Worm (Caenorhabditis elegans): ENCODE measurements around the gene F26F2.13.

The F26F2.13 gene

DNA sequence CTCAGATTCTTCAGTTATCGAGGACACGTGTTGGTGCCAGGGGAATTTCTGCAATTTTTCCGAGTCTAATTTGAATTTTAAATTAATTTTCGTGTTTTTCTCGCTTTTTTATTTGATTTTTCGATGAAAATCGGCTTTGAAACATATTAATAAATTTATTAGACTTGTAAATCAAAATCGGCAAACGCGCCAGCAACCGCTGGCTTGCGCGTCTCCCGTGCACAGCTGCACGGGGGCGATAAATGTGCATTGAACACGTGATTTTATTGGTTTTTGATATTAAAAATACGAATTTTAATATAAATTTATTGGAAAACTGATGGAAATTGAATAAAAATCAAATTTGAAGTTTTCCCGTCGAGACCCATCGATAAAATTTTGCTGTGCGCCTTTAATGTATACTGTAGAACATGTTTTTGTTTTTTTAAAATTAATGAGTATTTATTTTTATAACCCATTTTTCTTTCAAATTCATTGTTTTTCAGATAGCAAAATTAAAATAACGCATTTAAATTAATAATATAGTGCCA, 16.4 kb downstream of the F26F2.13 start, which contains the start of gene F26F2.7 (continued):
- TF ChIP-seq unc-62 (GFP tag; optimal IDR thresholded peaks at IDR 0.05) = no peak
- no peak for TF ChIP-seq nhr-28 (tag; optimal IDR thresholded peaks at IDR 0.05)
- peak; percentile 50 for TF ChIP-seq R02D3.7 (tag; optimal IDR thresholded peaks at IDR 0.05)
- TF ChIP-seq fos-1 (tag; optimal IDR thresholded peaks at IDR 0.05) = no peak
- no peak for TF ChIP-seq ceh-82 (tag; optimal IDR thresholded peaks at IDR 0.05)
- peak; percentile 65 for TF ChIP-seq tbx-2 (tag; optimal IDR thresholded peaks at IDR 0.05)
- TF ChIP-seq ceh-9 (tag; optimal IDR thresholded peaks at IDR 0.05) = no peak
- no peak for TF ChIP-seq nhr-67 (tag; optimal IDR thresholded peaks at IDR 0.05)
- peak; percentile 72 for TF ChIP-seq jun-1 (tag; optimal IDR thresholded peaks at IDR 0.05)
- peak; percentile 83 for TF ChIP-seq pha-4 (tag; optimal IDR thresholded peaks at IDR 0.05)
- TF ChIP-seq fkh-10 (GFP tag; optimal IDR thresholded peaks at IDR 0.05) = peak; percentile 34
- no peak for TF ChIP-seq nhr-237 (tag; optimal IDR thresholded peaks at IDR 0.05)
- TF ChIP-seq elt-1 (tag; optimal IDR thresholded peaks at IDR 0.05) = no peak
- peak; percentile 60 for TF ChIP-seq ceh-28 (tag; optimal IDR thresholded peaks at IDR 0.05)
- TF ChIP-seq elt-2 (tag; optimal IDR thresholded peaks at IDR 0.05) = peak; percentile 80
- no peak for TF ChIP-seq mml-1 (tag; optimal IDR thresholded peaks at IDR 0.05)
- peak; percentile 50 for TF ChIP-seq nhr-23 (tag; optimal IDR thresholded peaks at IDR 0.05)
- TF ChIP-seq mdl-1 (tag; optimal IDR thresholded peaks at IDR 0.05) = peak; percentile 17
- TF ChIP-seq lin-15B (tag; optimal IDR thresholded peaks at IDR 0.05) = peak; percentile 56

DNA sequence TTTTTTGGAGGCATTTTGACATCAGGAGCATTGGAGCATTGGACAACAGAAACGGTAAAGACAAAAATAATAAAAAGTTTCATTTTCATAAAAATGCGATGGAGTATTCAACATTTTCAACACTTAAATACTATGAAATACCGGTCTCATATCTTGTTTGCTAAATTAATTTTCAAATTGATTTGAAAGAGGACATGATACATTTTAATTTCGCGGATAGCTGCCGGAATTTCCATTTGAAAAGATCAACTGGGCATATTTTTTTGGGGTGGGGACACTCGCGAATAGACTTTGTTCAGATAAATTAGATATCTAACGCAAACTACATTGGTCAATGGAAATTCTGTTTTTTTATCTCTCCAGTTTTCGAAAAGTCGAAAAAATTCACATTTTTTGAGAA, 30.6 kb downstream of the F26F2.13 start, which contains the start of gene F26F2.10:
Gene F26F2.10 (minus strand): TSS at position 101 of the 400 bp plus-strand sequence.
- TF ChIP-seq snpc-4 (tag; optimal IDR thresholded peaks at IDR 0.05) = no peak
- no peak for TF ChIP-seq egl-27 (tag; optimal IDR thresholded peaks at IDR 0.05)
- TF ChIP-seq elt-3 (tag; optimal IDR thresholded peaks at IDR 0.05) = no peak
- no peak for TF ChIP-seq hmg-11 (tag; optimal IDR thresholded peaks at IDR 0.05)
- TF ChIP-seq ztf-4 (tag; optimal IDR thresholded peaks at IDR 0.05) = no peak
- no peak for TF ChIP-seq lin-15B (tag; optimal IDR thresholded peaks at IDR 0.05)
- no peak for TF ChIP-seq nhr-23 (tag; optimal IDR thresholded peaks at IDR 0.05)
- TF ChIP-seq nhr-237 (tag; optimal IDR thresholded peaks at IDR 0.05) = no peak
- no peak for TF ChIP-seq elt-1 (tag; optimal IDR thresholded peaks at IDR 0.05)
- no peak for TF ChIP-seq fkh-2 (tag; optimal IDR thresholded peaks at IDR 0.05)
- TF ChIP-seq fkh-10 (GFP tag; optimal IDR thresholded peaks at IDR 0.05) = no peak
- TF ChIP-seq ztf-11 (tag; optimal IDR thresholded peaks at IDR 0.05) = no peak
- no peak for TF ChIP-seq ceh-28 (tag; optimal IDR thresholded peaks at IDR 0.05)

DNA sequence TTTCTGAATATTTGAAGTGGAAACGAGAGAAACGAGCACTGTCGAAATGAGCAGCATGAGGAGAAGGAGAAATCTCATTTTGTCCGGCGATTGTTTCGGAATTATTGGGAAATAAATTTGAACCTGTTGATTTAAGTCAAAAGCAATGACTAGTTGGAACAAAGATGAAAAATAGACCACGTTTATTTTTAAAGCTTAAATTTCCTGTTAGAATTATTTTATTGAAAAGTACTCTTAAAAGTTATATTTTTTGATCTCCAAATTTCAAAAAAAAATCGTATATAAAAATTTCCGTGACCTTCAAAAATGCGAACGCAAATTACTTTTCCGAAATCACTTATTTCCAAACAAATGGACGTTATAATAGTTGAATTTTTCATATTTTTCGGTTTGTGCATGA, 31.5 kb downstream of the F26F2.13 start, which contains the start of gene F26F2.11:
Gene F26F2.11 (minus strand): TSS at position 101 of the 400 bp plus-strand sequence.
- TF ChIP-seq ZK546.5 (tag; optimal IDR thresholded peaks at IDR 0.05) (no peak), egl-27 (tag; optimal IDR thresholded peaks at IDR 0.05) (no peak)

DNA sequence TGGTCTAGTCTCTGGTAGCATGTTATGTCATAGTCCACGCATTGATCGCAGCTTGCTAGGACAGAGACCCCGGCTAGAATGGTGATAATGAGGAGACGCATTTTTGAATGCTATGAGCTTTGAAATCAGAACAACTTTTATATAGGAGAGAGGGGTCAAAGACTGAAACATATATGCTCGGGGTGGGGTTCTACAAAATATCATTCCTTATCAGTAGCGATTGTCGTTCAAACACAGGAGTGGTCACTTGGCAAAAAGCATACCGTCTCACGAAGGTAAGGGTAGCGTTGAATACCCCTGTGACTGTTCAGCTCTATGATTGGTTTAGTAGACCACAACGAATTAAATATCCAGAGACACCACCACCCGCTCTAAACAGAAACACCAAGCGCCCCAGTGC, 32.9 kb downstream of the F26F2.13 start, which contains the start of gene F46B3.1:
Gene F46B3.1 (minus strand): TSS at position 101 of the 400 bp plus-strand sequence.
- TF ChIP-seq R02D3.7 (tag; optimal IDR thresholded peaks at IDR 0.05) (no peak), unc-39 (tag; optimal IDR thresholded peaks at IDR 0.05) (no peak), fkh-2 (tag; optimal IDR thresholded peaks at IDR 0.05) (no peak), mdl-1 (tag; optimal IDR thresholded peaks at IDR 0.05) (no peak), ceh-9 (tag; optimal IDR thresholded peaks at IDR 0.05) (no peak), nhr-43 (tag; optimal IDR thresholded peaks at IDR 0.05; ENCODE audit: poor library complexity, severe bottlenecking) (no peak), ztf-4 (tag; optimal IDR thresholded peaks at IDR 0.05) (no peak), eor-1 (tag; optimal IDR thresholded peaks at IDR 0.05) (no peak)

DNA sequence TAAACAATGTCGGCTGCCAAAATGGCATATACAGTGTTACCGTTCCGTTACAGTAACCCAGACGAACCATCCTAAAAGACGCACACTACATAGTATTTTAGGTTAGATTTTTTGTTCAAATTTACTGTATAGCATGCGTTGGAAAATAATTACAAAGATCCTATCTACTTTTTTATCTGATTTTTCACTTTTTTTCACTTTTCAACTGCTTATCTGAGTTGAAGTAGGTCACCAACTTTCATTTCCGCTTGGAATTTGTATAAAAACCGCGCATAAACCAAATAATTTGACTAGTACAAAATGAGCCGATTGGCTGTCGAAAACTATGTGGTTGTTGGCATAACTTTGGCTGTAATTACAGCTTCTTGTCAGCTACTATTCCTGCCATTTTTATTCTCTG, 35.6 kb downstream of the F26F2.13 start, which contains the start of gene col-163:
Gene col-163 (plus strand): TSS at position 301 of the 400 bp plus-strand sequence.
- TF ChIP-seq daf-12 (tag; optimal IDR thresholded peaks at IDR 0.05) (no peak), nhr-43 (tag; optimal IDR thresholded peaks at IDR 0.05; ENCODE audit: poor library complexity, severe bottlenecking) (no peak), tbx-2 (tag; optimal IDR thresholded peaks at IDR 0.05) (no peak), fos-1 (tag; optimal IDR thresholded peaks at IDR 0.05) (no peak), lsy-12 (tag; optimal IDR thresholded peaks at IDR 0.05) (no peak), unc-62 (GFP tag; optimal IDR thresholded peaks at IDR 0.05) (no peak), ZK546.5 (tag; optimal IDR thresholded peaks at IDR 0.05) (no peak), ceh-16 (tag; optimal IDR thresholded peaks at IDR 0.05) (no peak)

All from whole organism, L3 larva.